Fruit fly (Drosophila melanogaster) whole organism, prepupa: ENCODE measurements around the gene Atg3.

Source experiments
- CG1621 ChIP-seq: fragments of 200-800 bp; sonication (Bioruptor generic); optimal IDR thresholded peaks from 3 replicates; lab custom pipeline; 2018; ENCODE audit warnings: missing biosample characterization, mild to moderate bottlenecking, missing genetic modification characterization
- CG34406 ChIP-seq: fragments of 200-800 bp; sonication (Bioruptor generic); optimal IDR thresholded peaks from 3 replicates; lab custom pipeline; 2016; ENCODE audit warnings: missing biosample characterization, missing genetic modification characterization
- CG6792 ChIP-seq: fragments of 200-800 bp; sonication (Bioruptor generic); optimal IDR thresholded peaks from 3 replicates; lab custom pipeline; 2016; ENCODE audit warnings: missing biosample characterization, missing genetic modification characterization
- CG6854 ChIP-seq: fragments of 200-800 bp; sonication (Bioruptor generic); optimal IDR thresholded peaks from 2 replicates; lab custom pipeline; 2017; ENCODE audit warnings: missing biosample characterization, mild to moderate bottlenecking, missing genetic modification characterization
- Gug ChIP-seq: fragments of 200-800 bp; sonication (Bioruptor generic); IDR thresholded peaks from 2 replicates; pipeline ENCODE4 v1.3.6; 2022; ENCODE audit warnings: missing biosample characterization, missing genetic modification characterization
- eg ChIP-seq: fragments of 200-800 bp; sonication (Bioruptor generic); IDR thresholded peaks from 3 replicates; pipeline ENCODE4 v1.3.6; 2022; ENCODE audit warnings: missing biosample characterization, missing genetic modification characterization
- lz ChIP-seq: fragments of 200-800 bp; sonication (Bioruptor generic); optimal IDR thresholded peaks from 3 replicates; lab custom pipeline; 2016; ENCODE audit warnings: missing biosample characterization, missing genetic modification characterization
- ss ChIP-seq, 2 experiments: fragments of 200-800 bp; sonication (Bioruptor generic); optimal IDR thresholded peaks; 2 replicates in 1 of 2; 3 replicates in 1 of 2; lab custom pipeline; 2017 to 2018; ENCODE audit warnings: mild to moderate bottlenecking in 2 of 2, missing biosample characterization in 2 of 2, missing genetic modification characterization in 2 of 2, moderate library complexity in 1 of 2

- TF ChIP-seq eg (GFP tag; lab: Robert Waterston, UW) (no peak), CG6854 (GFP tag; lab: Kevin White, UChicago) (no peak), CG1621 (tag; lab: Kevin White, UChicago) (no peak), ss (GFP tag; optimal IDR thresholded peaks at IDR 0.05; lab: Kevin White, UChicago) (no peak), CG34406 (no peak), lz (GFP tag; lab: Kevin White, UChicago) (no peak), CG6792 (GFP tag; lab: Kevin White, UChicago) (no peak), Gug (GFP tag; lab: Robert Waterston, UW) (no peak)
Measured at dm6 chr3L:18743679-18744078, 4.8 kb upstream of the Atg3 start.
